Fruit fly (Drosophila melanogaster): ENCODE results near the gene CG14431.

DNA sequence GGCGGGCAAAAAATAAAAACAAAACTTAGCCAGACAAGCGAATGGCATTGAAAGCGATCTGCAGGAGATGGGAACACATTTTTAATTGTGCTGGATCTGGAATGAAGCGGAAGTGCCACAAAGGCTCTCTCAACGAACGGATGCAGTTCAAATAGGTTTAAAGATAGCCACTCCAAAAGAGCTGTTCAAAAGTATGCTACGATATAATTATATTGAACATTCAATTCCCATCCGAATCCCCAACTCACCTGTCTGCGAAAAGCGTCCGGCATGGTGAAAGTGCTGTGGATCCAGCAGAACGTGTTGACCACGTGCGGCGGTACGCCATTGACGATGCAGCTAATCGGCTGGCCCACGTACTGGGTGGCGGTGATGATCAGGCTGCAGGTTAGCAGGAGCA, 68.8 kb downstream of the CG14431 start:
- TF ChIP-seq CG8478 (optimal IDR thresholded peaks at IDR 0.05) = no peak
- TF ChIP-seq usp (GFP tag; optimal IDR thresholded peaks at IDR 0.05) = no peak
- TF ChIP-seq psq (optimal IDR thresholded peaks at IDR 0.05) = no peak
- TF ChIP-seq Dll (optimal IDR thresholded peaks at IDR 0.05) = no peak

All from whole organism.